Worm (Caenorhabditis elegans): ENCODE results near the gene scav-2.

- no peak for TF ChIP-seq W03F9.2 (tag; optimal IDR thresholded peaks at IDR 0.05)
- TF ChIP-seq him-1 (tag; optimal IDR thresholded peaks at IDR 0.05): no peak
These were observed 36.7 kb downstream of the scav-2 start for ce11 chrIII:13518437-13518836.

Data from whole organism, L4/young adult.